Worm (Caenorhabditis elegans) whole organism, L1 larva: Measurements from ENCODE around the gene mup-4.

Experiments
- elt-3 ChIP-seq, 6 experiments: fragments of 150-350 bp in 1 of 6; sonication (generic microtip); optimal IDR thresholded peaks; 2 replicates each; lab custom pipeline; 2017 to 2018; ENCODE audit warnings: missing biosample characterization in 6 of 6, missing genetic modification characterization in 6 of 6, inconsistent platforms in 1 of 6
- nhr-237 ChIP-seq: fragments of 150-350 bp; optimal IDR thresholded peaks from 2 replicates; lab custom pipeline; 2014; ENCODE audit warnings: missing biosample characterization, missing genetic modification characterization
- nhr-28 ChIP-seq: fragments of 150-350 bp; optimal IDR thresholded peaks from 2 replicates; lab custom pipeline; 2014; ENCODE audit warnings: missing biosample characterization, missing genetic modification characterization
- skn-1 ChIP-seq: fragments of 150-350 bp; optimal IDR thresholded peaks from 2 replicates; lab custom pipeline; 2014; ENCODE audit warnings: missing biosample characterization, missing genetic modification characterization

ce11 chrIII:7497782-7498266 lies 8.9 kb upstream of the mup-4 start, which contains the start of gene cgh-1:
- TF ChIP-seq elt-3 (tag; optimal IDR thresholded peaks at IDR 0.05; lab: Kevin White, UChicago) (no peak), skn-1 (no peak), nhr-237 (tag; lab: Kevin White, UChicago) (no peak), nhr-28 (tag; lab: Kevin White, UChicago) (no peak)
